Worm (Caenorhabditis elegans): Measurements from ENCODE around the gene math-22.
"Not testable (repeated sequence)": the region's sequence is repeated elsewhere in the genome, so short reads cannot be mapped to it uniquely, and the experiment has no call there.

math-22 gene

ce11 chrII:1905104-1905503, at the start of gene math-22:
Gene math-22 (plus strand): TSS chrII:1905404.
- TF ChIP-seq unc-62 (GFP tag; optimal IDR thresholded peaks at IDR 0.05), result no peak

ce11 chrII:1861285-1861793, 43.9 kb upstream of the math-22 start, which contains the start of gene C16C4.18:
Gene C16C4.18 (minus strand): TSS chrII:1861335.
- TF ChIP-seq unc-62 (GFP tag; optimal IDR thresholded peaks at IDR 0.05), result not testable (repeated sequence)

ce11 chrII:1862334-1862733, 42.9 kb upstream of the math-22 start, which contains the start of gene fbxb-98:
Gene fbxb-98 (plus strand): TSS chrII:1862634.
- not testable (repeated sequence) for TF ChIP-seq unc-62 (GFP tag; optimal IDR thresholded peaks at IDR 0.05)

ce11 chrII:1864278-1864677, 40.9 kb upstream of the math-22 start, which contains the start of gene C16C4.17:
Gene C16C4.17 (plus strand): TSS chrII:1864578.
- TF ChIP-seq unc-62 (GFP tag; optimal IDR thresholded peaks at IDR 0.05), result no peak

ce11 chrII:1865683-1866431, 39.3 kb upstream of the math-22 start, which contains the start of gene math-15:
Gene math-15 (plus strand): TSS chrII:1866381.
- no peak for TF ChIP-seq unc-62 (GFP tag; optimal IDR thresholded peaks at IDR 0.05)

ce11 chrII:1869120-1869519, 36.1 kb upstream of the math-22 start, which contains the start of gene math-14:
Gene math-14 (plus strand): TSS chrII:1869420.
- TF ChIP-seq unc-62 (GFP tag; optimal IDR thresholded peaks at IDR 0.05), result no peak

ce11 chrII:1870875-1871592, 34.2 kb upstream of the math-22 start, which contains the start of gene math-10:
Gene math-10 (plus strand): TSS chrII:1871542.
- no peak for TF ChIP-seq unc-62 (GFP tag; optimal IDR thresholded peaks at IDR 0.05)

ce11 chrII:1875658-1876057, 29.5 kb upstream of the math-22 start, which contains the start of gene math-13:
Gene math-13 (plus strand): TSS chrII:1875958.
- no peak for TF ChIP-seq unc-62 (GFP tag; optimal IDR thresholded peaks at IDR 0.05)

ce11 chrII:1878663-1879062, 26.5 kb upstream of the math-22 start, which contains the start of gene math-16:
Gene math-16 (minus strand): TSS chrII:1878763.
- TF ChIP-seq unc-62 (GFP tag; optimal IDR thresholded peaks at IDR 0.05), result no peak

ce11 chrII:1882705-1883104, 22.5 kb upstream of the math-22 start, which contains the start of gene math-5:
Gene math-5 (minus strand): TSS chrII:1882805.
- TF ChIP-seq unc-62 (GFP tag; optimal IDR thresholded peaks at IDR 0.05), result no peak

ce11 chrII:1884635-1885034, 20.6 kb upstream of the math-22 start, which contains the start of gene math-6:
Gene math-6 (minus strand): TSS chrII:1884735.
- TF ChIP-seq unc-62 (GFP tag; optimal IDR thresholded peaks at IDR 0.05), result no peak

- TF ChIP-seq unc-62 (GFP tag; optimal IDR thresholded peaks at IDR 0.05), result no peak
Measured at ce11 chrII:1886379-1886778, 18.8 kb upstream of the math-22 start, which contains the start of gene math-7. Gene math-7 (minus strand): TSS chrII:1886479.

ce11 chrII:1889071-1889470, 16.1 kb upstream of the math-22 start, which contains the start of gene math-8:
Gene math-8 (minus strand): TSS chrII:1889171.
- no peak for TF ChIP-seq unc-62 (GFP tag; optimal IDR thresholded peaks at IDR 0.05)

- no peak for TF ChIP-seq unc-62 (GFP tag; optimal IDR thresholded peaks at IDR 0.05)
Measured at ce11 chrII:1890682-1891081, 14.5 kb upstream of the math-22 start, which contains the start of gene math-9. Gene math-9 (minus strand): TSS chrII:1890782.

ce11 chrII:1893912-1894311, 11.3 kb upstream of the math-22 start, which contains the start of gene C16C4.1:
Gene C16C4.1 (plus strand): TSS chrII:1894212.
- no peak for TF ChIP-seq unc-62 (GFP tag; optimal IDR thresholded peaks at IDR 0.05)

- no peak for TF ChIP-seq unc-62 (GFP tag; optimal IDR thresholded peaks at IDR 0.05)
Measured at ce11 chrII:1895278-1895677, 9.9 kb upstream of the math-22 start, which contains the start of gene C46F9.5. Gene C46F9.5 (plus strand): TSS chrII:1895578.

All from whole organism, dauer.